Worm (Caenorhabditis elegans): Measurements from ENCODE around the gene T08G3.13.

DNA sequence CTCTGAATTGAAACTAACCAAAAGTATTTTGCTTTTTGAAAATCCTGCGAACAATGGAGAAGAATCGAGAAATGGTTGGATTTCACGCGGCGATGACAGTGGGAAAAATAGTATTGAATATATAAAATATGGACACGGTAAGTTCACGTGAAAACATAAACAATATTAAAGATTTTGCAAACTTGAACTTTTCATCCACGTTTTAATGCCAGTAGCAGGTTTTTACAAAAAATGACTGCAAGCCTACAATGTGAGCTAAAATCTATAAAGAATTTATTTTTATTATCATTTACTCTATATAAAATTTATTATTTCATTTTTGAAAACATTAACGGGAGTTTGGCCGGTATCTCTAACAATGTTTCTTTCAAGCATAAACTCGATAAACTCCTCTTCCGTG lies 18.3 kb upstream of the T08G3.13 start, which contains the start of gene F26D2.10:
- TF ChIP-seq nhr-237 (tag; optimal IDR thresholded peaks at IDR 0.05) (no peak), unc-62 (GFP tag; optimal IDR thresholded peaks at IDR 0.05) (no peak), nhr-77 (tag; optimal IDR thresholded peaks at IDR 0.05) (no peak), elt-2 (tag; optimal IDR thresholded peaks at IDR 0.05) (no peak), fkh-10 (GFP tag; optimal IDR thresholded peaks at IDR 0.05) (no peak), fkh-2 (tag; optimal IDR thresholded peaks at IDR 0.05) (no peak), jun-1 (tag; optimal IDR thresholded peaks at IDR 0.05) (no peak), elt-3 (tag; optimal IDR thresholded peaks at IDR 0.05) (no peak), ceh-16 (tag; optimal IDR thresholded peaks at IDR 0.05) (no peak)
